Fruit fly (Drosophila melanogaster) whole organism, wandering third instar larva: Measurements from ENCODE around the gene rdx.

Experiments used
- Abd-B ChIP-seq: fragments of >200 bp; optimal IDR thresholded peaks from 2 replicates; lab custom pipeline; 2017; ENCODE audit warnings: missing biosample characterization, missing genetic modification characterization
- CG32264 ChIP-seq: fragments of 200-800 bp; sonication (Bioruptor generic); optimal IDR thresholded peaks from 2 replicates; lab custom pipeline; 2016; ENCODE audit warnings: missing biosample characterization, missing genetic modification characterization
- CG9705 ChIP-seq: fragments of 200-800 bp; sonication (Bioruptor generic); optimal IDR thresholded peaks from 2 replicates; lab custom pipeline; 2018; ENCODE audit warnings: missing biosample characterization, mild to moderate bottlenecking, missing genetic modification characterization
- CrebA ChIP-seq: fragments of 200-800 bp; sonication (Bioruptor generic); optimal IDR thresholded peaks from 2 replicates; lab custom pipeline; 2016; ENCODE audit warnings: missing biosample characterization, mild to moderate bottlenecking, missing genetic modification characterization, borderline replicate concordance
- Dfd ChIP-seq: fragments of >200 bp; optimal IDR thresholded peaks from 2 replicates; lab custom pipeline; 2017; ENCODE audit warnings: missing biosample characterization, missing genetic modification characterization
- Dif ChIP-seq: fragments of 200-275, 200-300 bp; sonication (Bioruptor generic); optimal IDR thresholded peaks from 2 replicates; lab custom pipeline; 2018; ENCODE audit warnings: missing biosample characterization, missing genetic modification characterization; ENCODE audit not compliant: partially characterized antibody
- GATAd ChIP-seq: sonication (Bioruptor generic); optimal IDR thresholded peaks from 2 replicates; lab custom pipeline; 2016; ENCODE audit warnings: missing biosample characterization, missing genetic modification characterization
- HLH106 ChIP-seq: fragments of 200-800 bp; optimal IDR thresholded peaks from 3 replicates; lab custom pipeline; 2019; ENCODE audit warnings: missing biosample characterization, mild to moderate bottlenecking, missing genetic modification characterization, moderate library complexity
- Hnf4 ChIP-seq: fragments of 200-800 bp; sonication (Bioruptor generic); optimal IDR thresholded peaks from 2 replicates; lab custom pipeline; 2016; ENCODE audit warnings: missing biosample characterization, mild to moderate bottlenecking, missing genetic modification characterization
- Hr78 ChIP-seq: fragments of >200 bp; optimal IDR thresholded peaks from 2 replicates; lab custom pipeline; 2017; ENCODE audit warnings: missing biosample characterization, missing genetic modification characterization
- Hr83 ChIP-seq: fragments of 200-300 bp; sonication (Bioruptor generic); optimal IDR thresholded peaks from 2 replicates; lab custom pipeline; 2016; ENCODE audit warnings: missing biosample characterization, mild to moderate bottlenecking, missing genetic modification characterization, moderate library complexity; ENCODE audit not compliant: poor library complexity, severe bottlenecking
- Jra ChIP-seq: sonication (Bioruptor generic); optimal IDR thresholded peaks from 2 replicates; lab custom pipeline; 2016; ENCODE audit warnings: missing biosample characterization, missing genetic modification characterization
- Mio ChIP-seq: sonication (Bioruptor generic); optimal IDR thresholded peaks from 2 replicates; lab custom pipeline; 2016; ENCODE audit warnings: missing biosample characterization, missing genetic modification characterization
- Myc ChIP-seq: fragments of >200 bp; optimal IDR thresholded peaks from 2 replicates; lab custom pipeline; 2017
- N ChIP-seq: fragments of >200 bp; optimal IDR thresholded peaks from 2 replicates; lab custom pipeline; 2018; ENCODE audit warnings: missing biosample characterization, missing external identifiers, missing genetic modification characterization
- OdsH ChIP-seq: fragments of 200-800 bp; sonication (Bioruptor generic); optimal IDR thresholded peaks from 2 replicates; lab custom pipeline; 2016; ENCODE audit warnings: missing biosample characterization, mild to moderate bottlenecking, missing genetic modification characterization
- Rel ChIP-seq, 2 experiments: fragments of 200-800 bp; sonication (Bioruptor generic) in 1 of 2; optimal IDR thresholded peaks; 2 replicates in 1 of 2; 3 replicates in 1 of 2; lab custom pipeline; 2016 to 2019; ENCODE audit warnings: mild to moderate bottlenecking in 2 of 2, missing biosample characterization in 2 of 2, missing genetic modification characterization in 2 of 2, moderate library complexity in 1 of 2
- Sp1 ChIP-seq: fragments of 200-800 bp; sonication (Bioruptor generic); optimal IDR thresholded peaks from 3 replicates; lab custom pipeline; 2019; ENCODE audit warnings: missing biosample characterization, mild to moderate bottlenecking, missing genetic modification characterization, moderate library complexity
- Vsx2 ChIP-seq: fragments of 200-300, 225-300 bp; sonication (Bioruptor generic); optimal IDR thresholded peaks from 2 replicates; lab custom pipeline; 2018; ENCODE audit warnings: missing biosample characterization, missing genetic modification characterization; ENCODE audit not compliant: partially characterized antibody
- br ChIP-seq: fragments of 200-800 bp; sonication (Bioruptor generic); optimal IDR thresholded peaks from 2 replicates; lab custom pipeline; 2016; ENCODE audit warnings: missing biosample characterization, missing genetic modification characterization
- brk ChIP-seq: fragments of 200-800 bp; sonication (Bioruptor generic); optimal IDR thresholded peaks from 2 replicates; lab custom pipeline; 2016; ENCODE audit warnings: missing biosample characterization, mild to moderate bottlenecking, missing genetic modification characterization
- dl ChIP-seq, 2 experiments: fragments of 175-275, 200-275 bp in 1 of 2; fragments of 200-275 bp in 1 of 2; sonication (Bioruptor generic); optimal IDR thresholded peaks; lab custom pipeline; 2018; ENCODE audit warnings: mild to moderate bottlenecking in 2 of 2, missing biosample characterization in 2 of 2, missing genetic modification characterization in 2 of 2, moderate library complexity in 2 of 2; ENCODE audit not compliant: partially characterized antibody in 2 of 2, insufficient read depth in 1 of 2
- dmrt93B ChIP-seq: fragments of 200-800 bp; sonication (Bioruptor generic); optimal IDR thresholded peaks from 2 replicates; lab custom pipeline; 2018; ENCODE audit warnings: missing biosample characterization, mild to moderate bottlenecking, missing genetic modification characterization
- dsf ChIP-seq: sonication (Bioruptor generic); optimal IDR thresholded peaks from 2 replicates; lab custom pipeline; 2016; ENCODE audit warnings: missing biosample characterization, missing genetic modification characterization, borderline replicate concordance
- ey ChIP-seq: fragments of 200-800 bp; sonication (Bioruptor generic); optimal IDR thresholded peaks from 2 replicates; lab custom pipeline; 2016; ENCODE audit warnings: missing biosample characterization, missing genetic modification characterization
- foxo ChIP-seq, 2 experiments: fragments of 200-800 bp; sonication (Bioruptor generic); optimal IDR thresholded peaks; 2 replicates in 1 of 2; 3 replicates in 1 of 2; lab custom pipeline; 2016 to 2017; ENCODE audit warnings: missing biosample characterization in 2 of 2, missing genetic modification characterization in 2 of 2
- fru ChIP-seq: fragments of 200-800 bp; sonication (Bioruptor generic); optimal IDR thresholded peaks from 3 replicates; lab custom pipeline; 2016; ENCODE audit warnings: missing biosample characterization, mild to moderate bottlenecking, missing genetic modification characterization
- h ChIP-seq: fragments of 200-800 bp; sonication (Bioruptor generic); optimal IDR thresholded peaks from 3 replicates; lab custom pipeline; 2016; ENCODE audit warnings: missing biosample characterization, mild to moderate bottlenecking, missing genetic modification characterization
- jim ChIP-seq: fragments of 175-275, 200-325 bp; sonication (Bioruptor generic); optimal IDR thresholded peaks from 2 replicates; lab custom pipeline; 2016; ENCODE audit warnings: missing biosample characterization, mild to moderate bottlenecking, missing genetic modification characterization
- lola ChIP-seq: fragments of >200 bp; optimal IDR thresholded peaks from 2 replicates; lab custom pipeline; 2017; ENCODE audit warnings: missing biosample characterization, missing genetic modification characterization
- pan ChIP-seq: fragments of >200 bp; optimal IDR thresholded peaks from 2 replicates; lab custom pipeline; 2017
- psq ChIP-seq: fragments of 200-800 bp; sonication (Bioruptor generic); optimal IDR thresholded peaks from 3 replicates; lab custom pipeline; 2017; ENCODE audit warnings: missing biosample characterization, mild to moderate bottlenecking, missing genetic modification characterization, moderate library complexity
- rgr ChIP-seq: fragments of 200-800 bp; sonication (Bioruptor generic); optimal IDR thresholded peaks from 3 replicates; lab custom pipeline; 2016; ENCODE audit warnings: missing biosample characterization, mild to moderate bottlenecking, missing genetic modification characterization
- sage ChIP-seq: fragments of 200-800 bp; sonication (Bioruptor generic); optimal IDR thresholded peaks from 2 replicates; lab custom pipeline; 2016; ENCODE audit warnings: missing biosample characterization, mild to moderate bottlenecking, missing genetic modification characterization
- sv ChIP-seq: fragments of 200-800 bp; sonication (Bioruptor generic); optimal IDR thresholded peaks from 3 replicates; lab custom pipeline; 2016; ENCODE audit warnings: missing biosample characterization, missing genetic modification characterization
- tai ChIP-seq: sonication (Bioruptor generic); optimal IDR thresholded peaks from 2 replicates; lab custom pipeline; 2016; ENCODE audit warnings: missing biosample characterization, missing genetic modification characterization
- usp ChIP-seq: fragments of >200 bp; optimal IDR thresholded peaks from 2 replicates; lab custom pipeline; 2017; ENCODE audit warnings: missing biosample characterization, missing genetic modification characterization
- woc ChIP-seq: sonication (Bioruptor generic); optimal IDR thresholded peaks from 2 replicates; lab custom pipeline; 2016; ENCODE audit warnings: missing biosample characterization, mild to moderate bottlenecking, missing genetic modification characterization

The rdx gene

dm6 chr3R:13943360-13943759 lies 88.5 kb downstream of the rdx start, which contains the start of gene Art9:
Art9 (minus strand) TSS chr3R:13943460.
- TF ChIP-seq foxo (GFP tag; optimal IDR thresholded peaks at IDR 0.05; lab: Kevin White, UChicago) (no peak), dl (GFP tag; optimal IDR thresholded peaks at IDR 0.05; lab: Kevin White, UChicago; ENCODE audit: insufficient read depth in 1 of 2, partially characterized antibody in 2 of 2) (no peak), rgr (GFP tag; lab: Kevin White, UChicago) (no peak), usp (GFP tag; lab: Kevin White, UChicago) (no peak), Jra (GFP tag; lab: Kevin White, UChicago) (no peak), CrebA (GFP tag; lab: Kevin White, UChicago) (no peak), Rel (GFP tag; optimal IDR thresholded peaks at IDR 0.05; lab: Kevin White, UChicago) (no peak), Rel (tag; optimal IDR thresholded peaks at IDR 0.05; lab: Kevin White, UChicago) (no peak), jim (GFP tag; lab: Kevin White, UChicago) (no peak), CG32264 (GFP tag; lab: Kevin White, UChicago) (no peak), h (GFP tag; lab: Kevin White, UChicago) (no peak), woc (GFP tag; lab: Kevin White, UChicago) (no peak)

- TF ChIP-seq woc (GFP tag; lab: Kevin White, UChicago) (peak; percentile 29), CG32264 (GFP tag; lab: Kevin White, UChicago) (no peak), Jra (GFP tag; lab: Kevin White, UChicago) (no peak), N (GFP tag; lab: Kevin White, UChicago) (no peak), Dif (no peak), pan (lab: Kevin White, UChicago) (no peak), Hr83 (no peak), rgr (GFP tag; lab: Kevin White, UChicago) (peak; percentile 52), sv (GFP tag; lab: Kevin White, UChicago) (no peak), tai (peak; percentile 6), foxo (GFP tag; optimal IDR thresholded peaks at IDR 0.05; lab: Kevin White, UChicago) (peak in 1 of 2 experiments; percentile 70), HLH106 (tag; lab: Kevin White, UChicago) (peak; percentile 65), sage (GFP tag; lab: Kevin White, UChicago) (peak; percentile 4), Hr78 (no peak), Dfd (GFP tag; lab: Kevin White, UChicago) (no peak), Abd-B (no peak), jim (GFP tag; lab: Kevin White, UChicago) (no peak), Myc (no peak), GATAd (GFP tag; lab: Kevin White, UChicago) (no peak), br (peak; percentile 20), brk (GFP tag; lab: Kevin White, UChicago) (peak; percentile 17), OdsH (GFP tag; lab: Kevin White, UChicago) (peak; percentile 59), h (GFP tag; lab: Kevin White, UChicago) (peak; percentile 65), Mio (GFP tag; lab: Kevin White, UChicago) (no peak), Rel (GFP tag; optimal IDR thresholded peaks at IDR 0.05; lab: Kevin White, UChicago) (no peak), Rel (tag; optimal IDR thresholded peaks at IDR 0.05; lab: Kevin White, UChicago) (no peak), ey (GFP tag; lab: Kevin White, UChicago) (peak; percentile 45), fru (peak; percentile 63), dmrt93B (peak; percentile 50), CG9705 (GFP tag; lab: Kevin White, UChicago) (peak; percentile 22), psq (GFP tag; lab: Kevin White, UChicago) (peak; percentile 28), dl (GFP tag; optimal IDR thresholded peaks at IDR 0.05; lab: Kevin White, UChicago; ENCODE audit: insufficient read depth in 1 of 2, partially characterized antibody in 2 of 2) (no peak), CrebA (GFP tag; lab: Kevin White, UChicago) (no peak), dsf (GFP tag; lab: Kevin White, UChicago) (no peak), usp (GFP tag; lab: Kevin White, UChicago) (no peak), Vsx2 (GFP tag; lab: Kevin White, UChicago) (no peak), lola (GFP tag; lab: Kevin White, UChicago) (no peak), Hnf4 (GFP tag; lab: Kevin White, UChicago) (no peak), Sp1 (GFP tag; lab: Kevin White, UChicago) (peak; percentile 64)
Measured at dm6 chr3R:13941390-13941789, 90.5 kb downstream of the rdx start.
